Worm (Caenorhabditis elegans) whole organism, midembryonic: ENCODE measurements around the gene D1005.6.

Source experiments
- T22C8.4 ChIP-seq: fragments of 200-800 bp; sonication (Bioruptor generic); IDR thresholded peaks from 2 replicates; pipeline ENCODE4 v1.3.6; 2022; ENCODE audit warnings: missing genetic modification characterization, missing compliant biosample characterization
- cog-1 ChIP-seq: sonication (generic microtip); optimal IDR thresholded peaks from 2 replicates; lab custom pipeline; 2016; ENCODE audit warnings: missing genetic modification characterization, missing compliant biosample characterization
- flt-1 ChIP-seq: fragments of 200-800 bp; sonication (Bioruptor generic); IDR thresholded peaks from 2 replicates; pipeline ENCODE4 v1.3.6; 2022; ENCODE audit warnings: missing genetic modification characterization, missing compliant biosample characterization
- med-1 ChIP-seq: sonication (generic microtip); optimal IDR thresholded peaks from 2 replicates; lab custom pipeline; 2017; ENCODE audit warnings: missing genetic modification characterization, mild to moderate bottlenecking, missing compliant biosample characterization, antibody characterized with exemption, missing genetic modification reagents; ENCODE audit not compliant: insufficient read depth
- ref-1 ChIP-seq: fragments of 200-800 bp; sonication (Bioruptor generic); conservative IDR thresholded peaks from 2 replicates; pipeline ENCODE4 v1.3.6; 2022; ENCODE audit warnings: missing genetic modification reagents, missing genetic modification characterization, missing compliant biosample characterization
- tab-1 ChIP-seq: fragments of 200-800 bp; sonication (Bioruptor generic); IDR thresholded peaks from 2 replicates; pipeline ENCODE4 v1.3.6; 2022; ENCODE audit warnings: missing genetic modification characterization, missing compliant biosample characterization
- ztf-23 ChIP-seq: fragments of 200-800 bp; sonication (Bioruptor generic); IDR thresholded peaks from 2 replicates; pipeline ENCODE4 v1.3.6; 2022; ENCODE audit warnings: missing genetic modification reagents, missing genetic modification characterization, missing compliant biosample characterization
- ztf-29 ChIP-seq: fragments of 200-800 bp; sonication (Bioruptor generic); IDR thresholded peaks from 2 replicates; pipeline ENCODE4 v1.3.6; 2022; ENCODE audit warnings: missing genetic modification reagents, missing genetic modification characterization, missing compliant biosample characterization

DNA sequence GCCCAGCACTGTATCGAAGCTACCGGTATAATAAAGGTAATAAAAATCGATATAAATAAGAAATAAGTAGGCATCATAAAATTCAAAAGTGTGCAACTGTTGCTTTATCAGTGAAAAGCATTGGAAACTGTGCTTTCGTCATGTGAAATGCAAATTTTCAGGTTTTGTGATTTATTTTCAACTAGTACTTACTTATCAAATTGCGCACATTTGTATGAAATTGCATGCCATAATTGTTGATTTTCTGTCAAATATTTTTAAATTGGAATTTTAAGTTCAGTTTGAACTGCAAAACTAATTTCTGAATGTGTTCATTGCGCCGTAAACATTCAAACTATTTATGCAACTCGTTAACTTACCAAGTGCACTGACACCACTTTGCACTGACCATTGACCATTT, 21.1 kb upstream of the D1005.6 start, which contains the start of gene D1005.4:
- TF ChIP-seq cog-1 (tag; lab: Kevin White, UChicago) (no peak), med-1 (GFP tag; lab: Kevin White, UChicago) (no peak), flt-1 (no peak), ztf-23 (GFP tag; lab: Robert Waterston, UW) (no peak), T22C8.4 (GFP tag; lab: Robert Waterston, UW) (no peak), tab-1 (GFP tag; lab: Robert Waterston, UW) (no peak), ztf-29 (no peak), ref-1 (GFP tag; lab: Robert Waterston, UW) (no peak)
